Fruit fly (Drosophila melanogaster) whole organism, embryonic: Measurements from ENCODE around the gene Kpc1.
A peak's percentile ranks its signal among the peaks of the same experiment; 100 is the strongest.

Experiments
- CG10274 ChIP-seq: fragments of 200-800 bp; sonication (Bioruptor generic); optimal IDR thresholded peaks from 3 replicates; lab custom pipeline; 2017; ENCODE audit warnings: missing biosample characterization, mild to moderate bottlenecking, missing genetic modification characterization
- CG14441 ChIP-seq: fragments of 200-800 bp; sonication (Bioruptor generic); IDR thresholded peaks from 2 replicates; pipeline ENCODE4 v1.3.6; 2022; ENCODE audit warnings: missing biosample characterization, missing genetic modification characterization
- CG1603 ChIP-seq: fragments of 200-800 bp; sonication (Bioruptor generic); optimal IDR thresholded peaks from 2 replicates; lab custom pipeline; 2019; ENCODE audit warnings: missing biosample characterization, mild to moderate bottlenecking, missing genetic modification characterization, moderate library complexity
- CG2129 ChIP-seq: fragments of 200-800 bp; sonication (Bioruptor generic); IDR thresholded peaks from 2 replicates; pipeline ENCODE4 v1.3.6; 2022; ENCODE audit warnings: missing biosample characterization, missing genetic modification characterization; ENCODE audit not compliant: partially characterized antibody
- CG3281 ChIP-seq: fragments of 200-800 bp; sonication (Bioruptor generic); optimal IDR thresholded peaks from 3 replicates; lab custom pipeline; 2017; ENCODE audit warnings: missing biosample characterization, mild to moderate bottlenecking, missing genetic modification characterization
- CG3726 ChIP-seq: fragments of 200-800 bp; sonication (Bioruptor generic); IDR thresholded peaks from 3 replicates; pipeline ENCODE4, ENCODE4 v1.3.6; 2022; ENCODE audit warnings: missing biosample characterization, missing genetic modification characterization
- CG3995 ChIP-seq: fragments of 200-800 bp; sonication (Bioruptor generic); optimal IDR thresholded peaks from 3 replicates; lab custom pipeline; 2016; ENCODE audit warnings: missing biosample characterization, missing genetic modification characterization
- CG4617 ChIP-seq: fragments of 200-800 bp; sonication (Bioruptor generic); optimal IDR thresholded peaks from 3 replicates; lab custom pipeline; 2016; ENCODE audit warnings: missing biosample characterization, missing genetic modification characterization, borderline replicate concordance
- CG4730 ChIP-seq: fragments of 200-800 bp; sonication (Bioruptor generic); IDR thresholded peaks from 2 replicates; pipeline ENCODE4 v1.3.6; 2022; ENCODE audit warnings: missing biosample characterization, missing genetic modification characterization
- CG5245 ChIP-seq: fragments of 200-800 bp; sonication (Bioruptor generic); optimal IDR thresholded peaks from 3 replicates; lab custom pipeline; 2016; ENCODE audit warnings: missing biosample characterization, missing genetic modification characterization
- CG7963 ChIP-seq: fragments of 200-800 bp; sonication (Bioruptor generic); IDR thresholded peaks from 3 replicates; pipeline ENCODE4 v1.3.6; 2022; ENCODE audit warnings: missing biosample characterization, missing genetic modification characterization; ENCODE audit not compliant: partially characterized antibody
- CG8290 ChIP-seq, 3 experiments: fragments of 200-800 bp; sonication (Bioruptor generic); optimal IDR thresholded peaks; 2 replicates each; lab custom pipeline; 2016 to 2019; ENCODE audit warnings: missing biosample characterization in 3 of 3, missing genetic modification characterization in 3 of 3, mild to moderate bottlenecking in 2 of 3, moderate library complexity in 1 of 3
- CG8478 ChIP-seq: fragments of >200 bp; optimal IDR thresholded peaks from 2 replicates; lab custom pipeline; 2018
- CG9609 ChIP-seq: fragments of 200-800 bp; sonication (Bioruptor generic); optimal IDR thresholded peaks from 3 replicates; lab custom pipeline; 2016; ENCODE audit warnings: missing biosample characterization, missing genetic modification characterization
- CG9797 ChIP-seq: fragments of 200-800 bp; sonication (Bioruptor generic); optimal IDR thresholded peaks from 3 replicates; lab custom pipeline; 2018; ENCODE audit warnings: missing biosample characterization, mild to moderate bottlenecking, missing genetic modification characterization
- Chrac-16 ChIP-seq: fragments of 200-800 bp; sonication (Bioruptor generic); optimal IDR thresholded peaks from 3 replicates; lab custom pipeline; 2016; ENCODE audit warnings: missing biosample characterization, missing genetic modification characterization
- Dip3 ChIP-seq: fragments of 200-800 bp; sonication (Bioruptor generic); optimal IDR thresholded peaks from 3 replicates; lab custom pipeline; 2016; ENCODE audit warnings: missing biosample characterization, missing genetic modification characterization
- Dp ChIP-seq: fragments of 200-800 bp; sonication (Bioruptor generic); optimal IDR thresholded peaks from 2 replicates; lab custom pipeline; 2018; ENCODE audit warnings: missing biosample characterization, mild to moderate bottlenecking, missing genetic modification characterization, moderate library complexity
- Dref ChIP-seq: fragments of 200-800 bp; sonication (Bioruptor generic); IDR thresholded peaks from 2 replicates; pipeline ENCODE4 v1.3.6; 2022; ENCODE audit warnings: missing biosample characterization, missing genetic modification characterization
- Ets65A ChIP-seq: fragments of 200-800 bp; sonication (Bioruptor generic); peaks from one replicate; lab custom pipeline; 2016; ENCODE audit warnings: missing biosample characterization, missing genetic modification characterization
- Ets97D ChIP-seq: fragments of 200-800 bp; sonication (Bioruptor generic); optimal IDR thresholded peaks from 3 replicates; lab custom pipeline; 2016; ENCODE audit warnings: missing biosample characterization, missing genetic modification characterization
- Fer1 ChIP-seq: fragments of 200-800 bp; sonication (Bioruptor generic); optimal IDR thresholded peaks from 2 replicates; lab custom pipeline; 2017; ENCODE audit warnings: missing biosample characterization, mild to moderate bottlenecking, missing genetic modification characterization
- HLH3B ChIP-seq: fragments of 200-800 bp; sonication (Bioruptor generic); IDR thresholded peaks from 2 replicates; pipeline ENCODE4 v1.3.6; 2022; ENCODE audit warnings: missing biosample characterization, missing genetic modification characterization
- HLH4C ChIP-seq: fragments of 200-800 bp; sonication (Bioruptor generic); IDR thresholded peaks from 3 replicates; pipeline ENCODE4 v1.3.6; 2022; ENCODE audit warnings: missing biosample characterization, missing genetic modification characterization; ENCODE audit not compliant: partially characterized antibody
- Lpt ChIP-seq: fragments of >200 bp; optimal IDR thresholded peaks from 2 replicates; lab custom pipeline; 2018; ENCODE audit warnings: missing biosample characterization, missing genetic modification characterization
- MTF-1 ChIP-seq: fragments of 200-800 bp; sonication (Bioruptor generic); optimal IDR thresholded peaks from 2 replicates; lab custom pipeline; 2018; ENCODE audit warnings: missing biosample characterization, mild to moderate bottlenecking, missing genetic modification characterization, borderline replicate concordance
- Myb ChIP-seq: fragments of 200-800 bp; sonication (Bioruptor generic); optimal IDR thresholded peaks from 2 replicates; lab custom pipeline; 2016; ENCODE audit warnings: missing biosample characterization, missing genetic modification characterization
- Nf-YC ChIP-seq: fragments of 200-800 bp; optimal IDR thresholded peaks from 3 replicates; lab custom pipeline; 2019; ENCODE audit warnings: missing biosample characterization, mild to moderate bottlenecking, missing genetic modification characterization, moderate library complexity
- PHDP ChIP-seq: fragments of 200-800 bp; sonication (Bioruptor generic); optimal IDR thresholded peaks from 3 replicates; lab custom pipeline; 2018; ENCODE audit warnings: missing biosample characterization, mild to moderate bottlenecking, missing genetic modification characterization, moderate library complexity
- Six4 ChIP-seq: fragments of 200-800 bp; sonication (Bioruptor generic); optimal IDR thresholded peaks from 2 replicates; lab custom pipeline; 2016; ENCODE audit warnings: missing biosample characterization, missing genetic modification characterization
- Sry-δ ChIP-seq: fragments of 200-800 bp; sonication (Bioruptor generic); optimal IDR thresholded peaks from 2 replicates; lab custom pipeline; 2016; ENCODE audit warnings: missing biosample characterization, missing genetic modification characterization
- Usf ChIP-seq: fragments of 200-800 bp; sonication (Bioruptor generic); optimal IDR thresholded peaks from 2 replicates; lab custom pipeline; 2017; ENCODE audit warnings: missing genotype, missing biosample characterization, missing genetic modification characterization
- Xrp1 ChIP-seq: fragments of 200-800 bp; sonication (Bioruptor generic); IDR thresholded peaks from 2 replicates; pipeline ENCODE4 v1.3.6; 2022; ENCODE audit warnings: missing biosample characterization, missing genetic modification characterization
- dati ChIP-seq: fragments of 200-800 bp; sonication (Bioruptor generic); IDR thresholded peaks from 2 replicates; pipeline ENCODE4 v1.3.6; 2022; ENCODE audit warnings: missing biosample characterization, missing genetic modification characterization
- disco-r ChIP-seq: fragments of 200-800 bp; sonication (Bioruptor generic); optimal IDR thresholded peaks from 2 replicates; lab custom pipeline; 2016; ENCODE audit warnings: missing biosample characterization, missing genetic modification characterization
- dm ChIP-seq: fragments of 200-800 bp; sonication (Bioruptor generic); optimal IDR thresholded peaks from 3 replicates; lab custom pipeline; 2016; ENCODE audit warnings: missing biosample characterization, missing genetic modification characterization
- emc ChIP-seq: fragments of 200-800 bp; sonication (Bioruptor generic); optimal IDR thresholded peaks from 2 replicates; lab custom pipeline; 2016; ENCODE audit warnings: missing biosample characterization, missing genetic modification characterization
- ewg ChIP-seq: fragments of 200-800 bp; sonication (Bioruptor generic); optimal IDR thresholded peaks from 3 replicates; lab custom pipeline; 2017; ENCODE audit warnings: mild to moderate bottlenecking, missing biosample characterization, missing genetic modification reagents, missing genetic modification characterization
- gt ChIP-seq: fragments of 200-800 bp; sonication (Bioruptor generic); IDR thresholded peaks from 2 replicates; pipeline ENCODE4 v1.3.6; 2022; ENCODE audit warnings: missing biosample characterization, missing genetic modification characterization
- mam ChIP-seq: fragments of 200-800 bp; sonication (Bioruptor generic); optimal IDR thresholded peaks from 3 replicates; lab custom pipeline; 2016; ENCODE audit warnings: missing biosample characterization, missing genetic modification characterization
- psq ChIP-seq: fragments of 200-800 bp; sonication (Bioruptor generic); optimal IDR thresholded peaks from 2 replicates; lab custom pipeline; 2017; ENCODE audit warnings: missing biosample characterization, missing genetic modification characterization
- pzg ChIP-seq: fragments of 200-800 bp; sonication (Bioruptor generic); optimal IDR thresholded peaks from 3 replicates; lab custom pipeline; 2018; ENCODE audit warnings: missing biosample characterization, mild to moderate bottlenecking, missing genetic modification characterization, moderate library complexity
- row ChIP-seq: fragments of 200-800 bp; sonication (Bioruptor generic); IDR thresholded peaks from 3 replicates; pipeline ENCODE4 v1.3.6; 2022; ENCODE audit warnings: missing biosample characterization, missing genetic modification characterization
- schlank ChIP-seq: fragments of 200-800 bp; sonication (Bioruptor generic); optimal IDR thresholded peaks from 2 replicates; lab custom pipeline; 2018; ENCODE audit warnings: missing biosample characterization, mild to moderate bottlenecking, missing genetic modification characterization
- slp2 ChIP-seq: fragments of 200-800 bp; sonication (Bioruptor generic); optimal IDR thresholded peaks from 2 replicates; lab custom pipeline; 2016; ENCODE audit warnings: missing biosample characterization, missing genetic modification characterization
- sna ChIP-seq: fragments of 200-800 bp; sonication (Bioruptor generic); IDR thresholded peaks from 2 replicates; pipeline ENCODE4 v1.3.6; 2022; ENCODE audit warnings: missing biosample characterization, missing genetic modification characterization; ENCODE audit not compliant: partially characterized antibody
- sqz ChIP-seq: fragments of 200-800 bp; sonication (Bioruptor generic); optimal IDR thresholded peaks from 3 replicates; lab custom pipeline; 2018; ENCODE audit warnings: missing biosample characterization, mild to moderate bottlenecking, missing genetic modification characterization
- tap ChIP-seq: fragments of 200-800 bp; optimal IDR thresholded peaks from 3 replicates; lab custom pipeline; 2019; ENCODE audit warnings: missing biosample characterization, mild to moderate bottlenecking, missing genetic modification characterization, moderate library complexity
- tll ChIP-seq, 2 experiments: fragments of 200-800 bp in 1 of 2; fragments of >200 bp in 1 of 2; sonication (Bioruptor generic) in 1 of 2; optimal IDR thresholded peaks; 2 replicates each; lab custom pipeline; 2017 to 2019; ENCODE audit warnings: missing biosample characterization in 2 of 2, missing genetic modification characterization in 2 of 2, mild to moderate bottlenecking in 1 of 2, moderate library complexity in 1 of 2
- wek ChIP-seq: fragments of 200-800 bp; sonication (Bioruptor generic); optimal IDR thresholded peaks from 3 replicates; lab custom pipeline; 2018; ENCODE audit warnings: missing biosample characterization, mild to moderate bottlenecking, missing genetic modification characterization, moderate library complexity

Gene Kpc1

dm6 chr3R:15208712-15209499, 12.9 kb upstream of the Kpc1 start, which contains the start of the genes Spn88Eb and Mau2 (continued):
- TF ChIP-seq dati (GFP tag; lab: Robert Waterston, UW) (no peak), CG3281 (GFP tag; lab: Kevin White, UChicago) (peak; percentile 56), CG9797 (no peak), tll (GFP tag; optimal IDR thresholded peaks at IDR 0.05; lab: Kevin White, UChicago) (no peak), gt (GFP tag; lab: Robert Waterston, UW) (no peak), Myb (GFP tag; lab: Kevin White, UChicago) (peak; percentile 55), Ets65A (GFP tag; lab: Kevin White, UChicago) (peak; percentile 97), CG8478 (no peak), HLH3B (peak; percentile 53; the same call in 1 of the 2 replicates), CG5245 (GFP tag; lab: Kevin White, UChicago) (peak; percentile 55), Xrp1 (GFP tag; lab: Robert Waterston, UW) (peak; percentile 78), disco-r (GFP tag; lab: Kevin White, UChicago) (peak; percentile 1), CG9609 (GFP tag; lab: Kevin White, UChicago) (peak; percentile 62), Chrac-16 (GFP tag; lab: Kevin White, UChicago) (peak; percentile 65), Usf (GFP tag; lab: Kevin White, UChicago) (no peak), psq (GFP tag; lab: Kevin White, UChicago) (no peak), CG3726 (GFP tag; lab: Robert Waterston, UW) (peak; percentile 52; the same call in 1 of the 3 replicates), Dip3 (GFP tag; lab: Kevin White, UChicago) (peak; percentile 62), Six4 (GFP tag; lab: Kevin White, UChicago) (peak; percentile 38), dm (GFP tag; lab: Kevin White, UChicago) (peak; percentile 49), sqz (no peak), emc (no peak), slp2 (peak; percentile 5), Dref (GFP tag; lab: Robert Waterston, UW) (peak; percentile 73), mam (GFP tag; lab: Kevin White, UChicago) (peak; percentile 80), Lpt (GFP tag; lab: Kevin White, UChicago) (no peak), CG10274 (GFP tag; lab: Kevin White, UChicago) (no peak)

- TF ChIP-seq Sry-δ (GFP tag; lab: Kevin White, UChicago), result peak; percentile 28
- TF ChIP-seq wek (GFP tag; lab: Kevin White, UChicago), result no peak
- no peak for TF ChIP-seq CG4730 (GFP tag; lab: Robert Waterston, UW)
- peak; percentile 57 for TF ChIP-seq row (GFP tag; lab: Robert Waterston, UW)
- TF ChIP-seq CG3995 (GFP tag; lab: Kevin White, UChicago), result peak; percentile 96
- peak; percentile 55 for TF ChIP-seq HLH4C
- 0 out of 3 replicates have a peak, but pooled peaks have one; percentile 47 for TF ChIP-seq CG7963 (GFP tag; lab: Robert Waterston, UW)
- peak; percentile 26 for TF ChIP-seq pzg (GFP tag; lab: Kevin White, UChicago)
- TF ChIP-seq CG14441 (GFP tag; lab: Robert Waterston, UW), result no peak
- no peak for TF ChIP-seq ewg (GFP tag; lab: Kevin White, UChicago)
- TF ChIP-seq Ets97D, result no peak
- TF ChIP-seq Fer1 (GFP tag; lab: Kevin White, UChicago), result no peak
- peak; percentile 37 for TF ChIP-seq CG1603 (tag; lab: Kevin White, UChicago)
- no peak for TF ChIP-seq Dp (GFP tag; lab: Kevin White, UChicago)
- TF ChIP-seq schlank (tag; lab: Kevin White, UChicago), result no peak
- no peak for TF ChIP-seq CG8290 (GFP tag; optimal IDR thresholded peaks at IDR 0.05; lab: Kevin White, UChicago)
- TF ChIP-seq CG8290 (tag; optimal IDR thresholded peaks at IDR 0.05; lab: Kevin White, UChicago), result peak in 1 of 2 experiments; percentile 57
- TF ChIP-seq sna (GFP tag; lab: Robert Waterston, UW), result no peak
- no peak for TF ChIP-seq CG2129 (GFP tag; lab: Robert Waterston, UW)
- TF ChIP-seq PHDP (tag; lab: Kevin White, UChicago), result no peak
- no peak for TF ChIP-seq Nf-YC (tag; lab: Kevin White, UChicago)
- TF ChIP-seq CG4617 (GFP tag; lab: Kevin White, UChicago), result no peak
- TF ChIP-seq MTF-1, result no peak
- TF ChIP-seq tap (tag; lab: Kevin White, UChicago), result no peak
Measured at dm6 chr3R:15206273-15206672, 10.3 kb upstream of the Kpc1 start, which contains the start of gene Spn88Ea. Gene Spn88Ea (minus strand): TSS chr3R:15206447.
